Worm (Caenorhabditis elegans) whole organism, L4 larva: ENCODE results near the gene T09A5.15.

Experiments
- F26F4.8 ChIP-seq: fragments of 200-800 bp; sonication (Bioruptor generic); conservative IDR thresholded peaks from 2 replicates; pipeline ENCODE4 v1.3.6; 2022; ENCODE audit warnings: missing genetic modification characterization, missing compliant biosample characterization
- F49E8.2 ChIP-seq: sonication (generic microtip); optimal IDR thresholded peaks from 2 replicates; lab custom pipeline; 2016; ENCODE audit warnings: missing compliant biosample characterization, mild to moderate bottlenecking, missing genetic modification characterization, borderline replicate concordance
- ZK546.5 ChIP-seq, 2 experiments: sonication (generic microtip); optimal IDR thresholded peaks; 2 replicates each; lab custom pipeline; 2017; ENCODE audit warnings: missing biosample characterization in 2 of 2, missing genetic modification characterization in 2 of 2
- aly-2 ChIP-seq: sonication (generic microtip); optimal IDR thresholded peaks from 2 replicates; lab custom pipeline; 2018; ENCODE audit warnings: missing biosample characterization, missing genetic modification characterization
- arid-1 ChIP-seq: fragments of 200-800 bp; sonication (Bioruptor generic); conservative IDR thresholded peaks from 2 replicates; pipeline ENCODE4 v1.3.6; 2022; ENCODE audit warnings: missing genetic modification reagents, missing genetic modification characterization, missing compliant biosample characterization
- ceh-20 ChIP-seq: fragments of 200-800 bp; sonication (Bioruptor generic); IDR thresholded peaks from 2 replicates; pipeline ENCODE4 v1.3.6; 2022; ENCODE audit warnings: missing genetic modification reagents, missing genetic modification characterization, missing compliant biosample characterization
- ceh-28 ChIP-seq: fragments of 150-350 bp; optimal IDR thresholded peaks from 2 replicates; lab custom pipeline; 2014; ENCODE audit warnings: missing biosample characterization, missing genetic modification reagents, missing genetic modification characterization
- cey-2 ChIP-seq: sonication (generic microtip); optimal IDR thresholded peaks from 3 replicates; lab custom pipeline; 2017; ENCODE audit warnings: missing genetic modification characterization, mild to moderate bottlenecking, missing compliant biosample characterization, antibody characterized with exemption, borderline replicate concordance; ENCODE audit not compliant: insufficient read depth
- ctbp-1 ChIP-seq: fragments of 200-800 bp; sonication (Bioruptor generic); IDR thresholded peaks from 2 replicates; pipeline ENCODE4 v1.3.6; 2022; ENCODE audit warnings: missing genetic modification reagents, missing genetic modification characterization, missing compliant biosample characterization
- daf-16 ChIP-seq, 3 experiments: sonication (generic microtip); optimal IDR thresholded peaks; 2 replicates each; lab custom pipeline; 2016 to 2017; ENCODE audit warnings: missing genetic modification characterization in 3 of 3, missing genetic modification reagents in 3 of 3, mild to moderate bottlenecking in 2 of 3, missing compliant biosample characterization in 2 of 3, missing biosample characterization in 1 of 3, moderate library complexity in 1 of 3
- daf-19 ChIP-seq: fragments of 200-800 bp; sonication (Bioruptor generic); conservative IDR thresholded peaks from 2 replicates; pipeline ENCODE4 v1.3.6; 2022; ENCODE audit warnings: missing genetic modification characterization, missing compliant biosample characterization
- daf-8 ChIP-seq: fragments of 200-800 bp; sonication (Bioruptor generic); IDR thresholded peaks from 2 replicates; pipeline ENCODE4 v1.3.6; 2022; ENCODE audit warnings: missing genetic modification characterization, missing compliant biosample characterization
- dmd-6 ChIP-seq: fragments of 200-800 bp; sonication (Bioruptor generic); IDR thresholded peaks from 2 replicates; pipeline ENCODE4 v1.3.6; 2022; ENCODE audit warnings: missing genetic modification reagents, missing genetic modification characterization, missing compliant biosample characterization
- dve-1 ChIP-seq: sonication (generic microtip); optimal IDR thresholded peaks from 2 replicates; lab custom pipeline; 2017; ENCODE audit warnings: antibody characterized with exemption, mild to moderate bottlenecking, missing genetic modification characterization, missing compliant biosample characterization; ENCODE audit not compliant: insufficient read depth
- fos-1 ChIP-seq: fragments of 150-350 bp; optimal IDR thresholded peaks from 2 replicates; lab custom pipeline; 2014; ENCODE audit warnings: missing biosample characterization, missing genetic modification characterization
- hif-1 ChIP-seq, 2 experiments: sonication (generic microtip); optimal IDR thresholded peaks; 2 replicates each; lab custom pipeline; 2016 to 2017; ENCODE audit warnings: missing compliant biosample characterization in 2 of 2, missing genetic modification characterization in 2 of 2, missing genetic modification reagents in 2 of 2, missing genotype in 2 of 2, mild to moderate bottlenecking in 1 of 2
- hlh-11 ChIP-seq: fragments of 200-800 bp; sonication (Bioruptor generic); optimal IDR thresholded peaks from 2 replicates; lab custom pipeline; 2018; ENCODE audit warnings: mild to moderate bottlenecking, missing genetic modification characterization, missing compliant biosample characterization
- hlh-30 ChIP-seq: sonication (generic microtip); optimal IDR thresholded peaks from 2 replicates; lab custom pipeline; 2017; ENCODE audit warnings: antibody characterized with exemption, mild to moderate bottlenecking, missing genetic modification characterization, missing compliant biosample characterization; ENCODE audit not compliant: insufficient read depth
- hmg-1.1 ChIP-seq: fragments of 200-800 bp; sonication (Bioruptor generic); IDR thresholded peaks from 2 replicates; pipeline ENCODE4 v1.3.6; 2022; ENCODE audit warnings: missing genetic modification reagents, missing genetic modification characterization, missing compliant biosample characterization
- lin-15B ChIP-seq: fragments of 150-350 bp; sonication (generic microtip); optimal IDR thresholded peaks from 3 replicates; lab custom pipeline; 2014; ENCODE audit warnings: missing biosample characterization, missing genetic modification characterization
- lin-39 ChIP-seq: fragments of 150-350 bp; optimal IDR thresholded peaks from 2 replicates; lab custom pipeline; 2014; ENCODE audit warnings: missing biosample characterization, missing genetic modification reagents, missing genetic modification characterization
- lir-3 ChIP-seq: sonication (generic microtip); optimal IDR thresholded peaks from 2 replicates; lab custom pipeline; 2016; ENCODE audit warnings: mild to moderate bottlenecking, missing genetic modification characterization, missing compliant biosample characterization
- lsy-2 ChIP-seq, 2 experiments: fragments of 150-350 bp in 1 of 2; sonication (generic microtip) in 1 of 2; optimal IDR thresholded peaks; 2 replicates each; lab custom pipeline; 2014 to 2017; ENCODE audit warnings: missing biosample characterization in 2 of 2, missing genetic modification characterization in 2 of 2
- mdl-1 ChIP-seq, 2 experiments: fragments of 150-350 bp in 1 of 2; sonication (generic microtip) in 1 of 2; optimal IDR thresholded peaks; 2 replicates each; lab custom pipeline; 2014 to 2017; ENCODE audit warnings: missing biosample characterization in 2 of 2, missing genetic modification characterization in 2 of 2
- mep-1 ChIP-seq: fragments of 150-350 bp; sonication (generic microtip); optimal IDR thresholded peaks from 3 replicates; lab custom pipeline; 2014; ENCODE audit warnings: missing biosample characterization, missing genetic modification characterization
- mxl-2 ChIP-seq: fragments of 200-800 bp; sonication (Bioruptor generic); conservative IDR thresholded peaks from 2 replicates; pipeline ENCODE4 v1.3.6; 2022; ENCODE audit warnings: missing genetic modification reagents, missing genetic modification characterization, missing compliant biosample characterization
- mxl-3 ChIP-seq: fragments of 200-800 bp; sonication (Bioruptor generic); optimal IDR thresholded peaks from 2 replicates; lab custom pipeline; 2018; ENCODE audit warnings: mild to moderate bottlenecking, missing genetic modification characterization, missing compliant biosample characterization
- nhr-11 ChIP-seq: fragments of 150-350 bp; optimal IDR thresholded peaks from 2 replicates; lab custom pipeline; 2014; ENCODE audit warnings: missing biosample characterization, missing genetic modification characterization
- nhr-111 ChIP-seq: fragments of 200-800 bp; sonication (Bioruptor generic); optimal IDR thresholded peaks from 2 replicates; lab custom pipeline; 2018; ENCODE audit warnings: mild to moderate bottlenecking, missing genetic modification characterization, missing compliant biosample characterization
- nhr-237 ChIP-seq: sonication (generic microtip); optimal IDR thresholded peaks from 2 replicates; lab custom pipeline; 2017; ENCODE audit warnings: missing biosample characterization, missing genetic modification characterization
- nhr-25 ChIP-seq: sonication (generic microtip); optimal IDR thresholded peaks from 2 replicates; lab custom pipeline; 2017; ENCODE audit warnings: missing genetic modification characterization, mild to moderate bottlenecking, missing compliant biosample characterization, antibody characterized with exemption, moderate library complexity, borderline replicate concordance; ENCODE audit not compliant: insufficient read depth
- nhr-28 ChIP-seq: fragments of 150-350 bp; optimal IDR thresholded peaks from 2 replicates; lab custom pipeline; 2014; ENCODE audit warnings: missing biosample characterization, missing genetic modification characterization
- nhr-76 ChIP-seq: fragments of 150-350 bp; optimal IDR thresholded peaks from 2 replicates; lab custom pipeline; 2014; ENCODE audit warnings: missing biosample characterization, missing genetic modification characterization
- nhr-77 ChIP-seq: fragments of 150-350 bp; optimal IDR thresholded peaks from 2 replicates; lab custom pipeline; 2014; ENCODE audit warnings: missing biosample characterization, missing genetic modification characterization
- pqm-1 ChIP-seq: sonication (generic microtip); optimal IDR thresholded peaks from 2 replicates; lab custom pipeline; 2017; ENCODE audit warnings: missing biosample characterization, missing genetic modification characterization
- skn-1 ChIP-seq: fragments of 150-350 bp; optimal IDR thresholded peaks from 2 replicates; lab custom pipeline; 2014; ENCODE audit warnings: missing biosample characterization, missing genetic modification characterization
- snpc-4 ChIP-seq: fragments of 150-350 bp; optimal IDR thresholded peaks from 2 replicates; lab custom pipeline; 2014; ENCODE audit warnings: missing biosample characterization, missing genetic modification characterization
- unc-62 ChIP-seq, 3 experiments: fragments of 150-350 bp in 1 of 3; sonication (generic microtip); optimal IDR thresholded peaks in 2 of 3; peaks in 1 of 3; 1 replicate in 1 of 3; 2 replicates in 2 of 3; lab custom pipeline; 2014 to 2017; ENCODE audit warnings: missing biosample characterization in 3 of 3, missing genetic modification characterization in 3 of 3, missing genetic modification reagents in 3 of 3, missing genotype in 1 of 3
- zfp-2 ChIP-seq: sonication (generic microtip); optimal IDR thresholded peaks from 2 replicates; lab custom pipeline; 2016; ENCODE audit warnings: mild to moderate bottlenecking, missing genetic modification characterization, missing compliant biosample characterization
- ztf-7 ChIP-seq: fragments of 150-350 bp; optimal IDR thresholded peaks from 2 replicates; lab custom pipeline; 2014; ENCODE audit warnings: missing biosample characterization, missing genetic modification characterization

The T09A5.15 gene

DNA sequence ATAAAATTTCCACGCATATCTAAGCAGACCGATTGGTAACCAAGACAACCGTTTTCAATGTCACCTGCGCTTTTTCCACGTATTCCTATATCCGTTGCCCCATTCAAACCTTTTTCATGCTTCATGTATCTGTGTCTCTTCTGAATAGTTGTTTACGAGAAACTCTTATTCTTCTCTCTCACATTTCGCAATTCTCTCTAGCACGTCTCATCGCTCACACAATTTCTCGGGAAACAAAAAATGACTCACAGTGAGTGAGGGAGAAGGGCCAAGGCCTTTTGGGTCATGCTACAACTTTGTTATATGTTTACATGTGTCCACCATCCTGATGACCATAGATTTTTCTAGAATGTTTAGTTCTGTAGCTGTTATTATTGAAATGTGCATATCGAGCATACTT lies 29.5 kb downstream of the T09A5.15 start (continued):
- TF ChIP-seq ceh-20, result no peak
- no peak for TF ChIP-seq unc-62 (GFP tag; optimal IDR thresholded peaks at IDR 0.05 in 1 of 2; lab: Kevin White, UChicago)
- TF ChIP-seq unc-62 (tag; optimal IDR thresholded peaks at IDR 0.05; lab: Kevin White, UChicago), result no peak
- TF ChIP-seq ceh-28 (tag; lab: Kevin White, UChicago), result no peak
- no peak for TF ChIP-seq F49E8.2
- TF ChIP-seq mep-1 (tag; lab: Kevin White, UChicago), result peak; percentile 62
- TF ChIP-seq nhr-25 (tag; lab: Kevin White, UChicago), result peak; percentile 37
- no peak for TF ChIP-seq lin-39
- no peak for TF ChIP-seq nhr-237 (tag; lab: Kevin White, UChicago)

DNA sequence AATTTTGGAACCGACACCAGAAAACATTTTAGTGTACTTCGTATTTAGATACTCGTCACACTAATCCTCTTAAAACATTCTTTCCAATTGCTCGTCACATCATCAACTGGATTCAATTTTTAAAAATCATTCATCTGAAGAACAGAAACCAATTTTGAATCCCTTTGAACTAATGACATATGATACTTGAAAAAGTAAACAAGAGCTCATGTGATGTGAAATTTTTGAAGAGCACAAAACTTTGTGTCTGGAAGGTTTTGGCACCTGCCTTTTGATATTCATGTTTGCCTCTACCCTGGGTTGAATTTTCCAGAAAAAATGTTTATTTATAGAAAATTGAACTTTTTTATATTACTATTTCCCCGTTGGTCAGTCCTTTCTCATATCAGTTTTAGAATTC lies 31.0 kb downstream of the T09A5.15 start:
- TF ChIP-seq lsy-2 (tag; optimal IDR thresholded peaks at IDR 0.05; lab: Kevin White, UChicago), result peak in 1 of 2 experiments; percentile 17
- TF ChIP-seq daf-19 (GFP tag; lab: Robert Waterston, UW), result no peak
- TF ChIP-seq skn-1, result no peak
- TF ChIP-seq nhr-28 (tag; lab: Kevin White, UChicago), result peak; percentile 10
- peak; percentile 54 for TF ChIP-seq hlh-30 (tag; lab: Kevin White, UChicago)
- TF ChIP-seq daf-16 (GFP tag; optimal IDR thresholded peaks at IDR 0.05; lab: Kevin White, UChicago), result no peak
- TF ChIP-seq daf-16 (tag; optimal IDR thresholded peaks at IDR 0.05; lab: Kevin White, UChicago), result peak; percentile 25
- peak; percentile 44 for TF ChIP-seq nhr-11 (tag; lab: Kevin White, UChicago)
- TF ChIP-seq nhr-77 (tag; lab: Kevin White, UChicago), result peak; percentile 19
- TF ChIP-seq dve-1 (tag; lab: Kevin White, UChicago), result peak; percentile 45
- TF ChIP-seq, all 104 proteins: peak for 7

DNA sequence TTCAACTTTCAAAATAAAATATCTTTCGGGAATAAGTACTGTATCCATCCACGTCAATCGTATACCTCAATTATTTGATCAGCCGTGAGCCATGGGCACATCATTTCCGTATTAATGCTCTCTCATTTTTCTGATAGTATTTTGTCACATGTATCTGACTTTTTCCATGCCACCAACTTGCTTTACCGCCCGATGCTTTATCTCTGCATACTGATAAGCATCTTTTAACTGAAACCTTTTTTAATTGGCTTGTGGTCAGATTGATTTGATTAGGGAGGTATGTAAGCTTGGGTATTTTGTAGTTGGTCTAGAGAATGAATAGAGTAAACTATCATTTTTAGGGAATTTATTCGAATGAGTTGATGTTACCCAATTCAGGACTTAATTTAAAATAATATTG lies 31.6 kb downstream of the T09A5.15 start:
- TF ChIP-seq dve-1 (tag; lab: Kevin White, UChicago) (peak; percentile 21), nhr-76 (no peak), pqm-1 (tag; lab: Kevin White, UChicago) (peak; percentile 48), hlh-11 (tag; lab: Kevin White, UChicago) (peak; percentile 52), F49E8.2 (no peak), dmd-6 (GFP tag; lab: Robert Waterston, UW) (peak; percentile 28; the same call in 1 of the 2 replicates), hlh-30 (tag; lab: Kevin White, UChicago) (peak; percentile 37), arid-1 (GFP tag; lab: Robert Waterston, UW) (no peak)

DNA sequence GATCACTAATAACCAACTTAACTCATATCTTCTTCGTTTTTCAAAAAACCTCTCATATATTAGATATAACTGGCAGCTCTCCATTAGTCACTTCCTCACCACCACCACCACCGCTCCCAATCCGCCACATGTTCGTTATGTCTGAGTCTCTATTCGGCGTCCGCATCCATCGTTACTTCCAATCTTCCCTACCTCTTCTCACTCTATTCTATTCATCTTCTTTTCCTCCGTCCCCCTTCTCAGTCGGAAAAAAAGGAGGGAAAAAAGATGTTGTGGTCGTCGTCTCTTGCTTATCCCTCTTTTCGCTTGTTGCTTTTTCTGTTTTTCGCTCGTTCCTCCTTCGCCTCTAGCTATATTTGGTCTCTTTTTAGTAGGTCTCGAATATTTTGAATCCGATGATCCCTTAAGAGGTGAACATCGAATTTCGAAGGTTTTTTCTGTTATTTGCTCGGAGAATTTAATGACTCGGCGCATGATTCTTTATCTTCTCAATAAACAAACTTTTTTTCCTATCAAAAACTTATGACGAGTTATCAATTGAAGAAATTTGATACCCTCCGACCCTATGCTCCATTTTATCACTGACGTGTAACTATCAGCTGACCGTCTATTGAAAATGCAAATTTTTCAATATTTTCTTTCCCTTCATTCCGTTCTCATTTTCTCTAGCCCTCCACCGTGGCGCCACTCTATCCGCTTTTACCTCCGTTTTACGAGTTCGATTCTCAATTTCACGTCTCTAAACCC lies 34.3 kb downstream of the T09A5.15 start:
- TF ChIP-seq fos-1 (tag; lab: Kevin White, UChicago) (no peak), skn-1 (no peak), F26F4.8 (no peak), mxl-2 (GFP tag; lab: Robert Waterston, UW) (no peak), ztf-7 (tag; lab: Kevin White, UChicago) (no peak), snpc-4 (no peak), nhr-111 (GFP tag; lab: Kevin White, UChicago) (no peak), mdl-1 (tag; optimal IDR thresholded peaks at IDR 0.05; lab: Kevin White, UChicago) (peak in 1 of 2 experiments; percentile 11), nhr-237 (tag; lab: Kevin White, UChicago) (no peak), mxl-3 (GFP tag; lab: Kevin White, UChicago) (peak; percentile 53), aly-2 (no peak), pqm-1 (tag; lab: Kevin White, UChicago) (peak; percentile 56), lin-15B (tag; lab: Kevin White, UChicago) (no peak), lir-3 (tag; lab: Kevin White, UChicago) (no peak), hlh-11 (tag; lab: Kevin White, UChicago) (peak; percentile 28), hmg-1.1 (GFP tag; lab: Robert Waterston, UW) (peak; percentile 70), unc-62 (GFP tag; optimal IDR thresholded peaks at IDR 0.05 in 1 of 2; lab: Kevin White, UChicago) (peak in 1 of 2 experiments; percentile 24), unc-62 (tag; optimal IDR thresholded peaks at IDR 0.05; lab: Kevin White, UChicago) (no peak), ctbp-1 (GFP tag; lab: Robert Waterston, UW) (0 out of 2 replicates have a peak, but pooled peaks have one; percentile 40), hif-1 (tag; optimal IDR thresholded peaks at IDR 0.05; lab: Kevin White, UChicago) (no peak), daf-8 (GFP tag; lab: Robert Waterston, UW) (no peak), nhr-28 (tag; lab: Kevin White, UChicago) (peak; percentile 31), ZK546.5 (tag; optimal IDR thresholded peaks at IDR 0.05; lab: Kevin White, UChicago) (no peak), dve-1 (tag; lab: Kevin White, UChicago) (peak; percentile 63), zfp-2 (no peak), cey-2 (tag; lab: Kevin White, UChicago) (no peak), nhr-77 (tag; lab: Kevin White, UChicago) (peak; percentile 14)
